Worm (Caenorhabditis elegans) whole organism, L1 larva: Measurements from ENCODE around the gene ugt-50.

Experiments
- C34B4.2 ChIP-seq: sonication (generic microtip); optimal IDR thresholded peaks from 2 replicates; lab custom pipeline; 2017; ENCODE audit warnings: mild to moderate bottlenecking, missing genetic modification characterization, missing compliant biosample characterization
- aha-1 ChIP-seq: fragments of 150-350 bp; optimal IDR thresholded peaks from 2 replicates; lab custom pipeline; 2014; ENCODE audit warnings: missing biosample characterization, missing genetic modification characterization
- alr-1 ChIP-seq: fragments of 200-800 bp; sonication (Bioruptor generic); optimal IDR thresholded peaks from 2 replicates; lab custom pipeline; 2018; ENCODE audit warnings: borderline replicate concordance, mild to moderate bottlenecking, missing genetic modification characterization, missing compliant biosample characterization
- aly-2 ChIP-seq: fragments of 150-350 bp; optimal IDR thresholded peaks from 2 replicates; lab custom pipeline; 2014; ENCODE audit warnings: missing biosample characterization, missing genetic modification characterization
- ama-1 ChIP-seq: fragments of 150-350 bp; optimal IDR thresholded peaks from 2 replicates; lab custom pipeline; 2014
- ceh-90 ChIP-seq: sonication (generic microtip); optimal IDR thresholded peaks from 2 replicates; lab custom pipeline; 2016; ENCODE audit warnings: missing genetic modification characterization, missing compliant biosample characterization
- dpl-1 ChIP-seq, 3 experiments: fragments of 150-350 bp in 2 of 3; sonication (generic microtip) in 1 of 3; optimal IDR thresholded peaks; 2 replicates each; lab custom pipeline; 2014 to 2017; ENCODE audit warnings: missing biosample characterization in 3 of 3, missing genetic modification characterization in 3 of 3, missing genetic modification reagents in 3 of 3
- dsc-1 ChIP-seq: sonication (generic microtip); optimal IDR thresholded peaks from 2 replicates; lab custom pipeline; 2016; ENCODE audit warnings: mild to moderate bottlenecking, missing genetic modification characterization, missing compliant biosample characterization
- efl-3 ChIP-seq: fragments of 200-800 bp; sonication (Bioruptor generic); optimal IDR thresholded peaks from 2 replicates; lab custom pipeline; 2018; ENCODE audit warnings: mild to moderate bottlenecking, missing genetic modification characterization, missing compliant biosample characterization
- egl-13 ChIP-seq: sonication (generic microtip); optimal IDR thresholded peaks from 2 replicates; lab custom pipeline; 2016; ENCODE audit warnings: missing genotype, missing genetic modification reagents, missing genetic modification characterization, missing compliant biosample characterization
- elt-2 ChIP-seq: sonication (generic microtip); optimal IDR thresholded peaks from 2 replicates; lab custom pipeline; 2016; ENCODE audit warnings: missing genetic modification characterization, mild to moderate bottlenecking, inconsistent platforms, missing compliant biosample characterization, missing genetic modification reagents
- elt-3 ChIP-seq, 6 experiments: fragments of 150-350 bp in 1 of 6; sonication (generic microtip); optimal IDR thresholded peaks; 2 replicates each; lab custom pipeline; 2017 to 2018; ENCODE audit warnings: missing biosample characterization in 6 of 6, missing genetic modification characterization in 6 of 6, inconsistent platforms in 1 of 6
- ets-5 ChIP-seq: fragments of 200-800 bp; sonication (Bioruptor generic); IDR thresholded peaks from 2 replicates; pipeline ENCODE4 v1.3.6; 2022; ENCODE audit warnings: missing genetic modification characterization, missing compliant biosample characterization
- fkh-10 ChIP-seq: sonication (generic microtip); optimal IDR thresholded peaks from 2 replicates; lab custom pipeline; 2017; ENCODE audit warnings: missing biosample characterization, missing genetic modification reagents, missing genetic modification characterization
- fkh-8 ChIP-seq: sonication (generic microtip); optimal IDR thresholded peaks from 2 replicates; lab custom pipeline; 2016; ENCODE audit warnings: mild to moderate bottlenecking, missing genetic modification characterization, missing compliant biosample characterization
- fos-1 ChIP-seq: fragments of 150-350 bp; optimal IDR thresholded peaks from 2 replicates; lab custom pipeline; 2014; ENCODE audit warnings: missing biosample characterization, missing genetic modification characterization
- hlh-17 ChIP-seq: fragments of 200-800 bp; sonication (Bioruptor generic); optimal IDR thresholded peaks from 2 replicates; lab custom pipeline; 2018; ENCODE audit warnings: missing genetic modification characterization, mild to moderate bottlenecking, missing compliant biosample characterization, moderate library complexity, borderline replicate concordance
- irx-1 ChIP-seq: sonication (generic microtip); optimal IDR thresholded peaks from 2 replicates; lab custom pipeline; 2016; ENCODE audit warnings: missing genetic modification characterization, missing compliant biosample characterization
- jun-1 ChIP-seq: fragments of 150-350 bp; optimal IDR thresholded peaks from 2 replicates; lab custom pipeline; 2014; ENCODE audit warnings: missing biosample characterization, missing genetic modification reagents, missing genetic modification characterization
- lin-14 ChIP-seq: fragments of 200-800 bp; sonication (Bioruptor generic); optimal IDR thresholded peaks from 2 replicates; lab custom pipeline; 2018; ENCODE audit warnings: mild to moderate bottlenecking, missing genetic modification characterization, moderate library complexity, missing compliant biosample characterization
- lin-15B ChIP-seq: fragments of 150-350 bp; sonication (generic microtip); optimal IDR thresholded peaks from 3 replicates; lab custom pipeline; 2014; ENCODE audit warnings: missing biosample characterization, missing genetic modification characterization
- lin-35 ChIP-seq, 2 experiments: fragments of 150-350 bp; optimal IDR thresholded peaks; 2 replicates each; lab custom pipeline; 2014; ENCODE audit warnings: missing biosample characterization in 2 of 2, missing genetic modification characterization in 2 of 2, missing genetic modification reagents in 2 of 2
- lin-39 ChIP-seq: fragments of 150-350 bp; optimal IDR thresholded peaks from 2 replicates; lab custom pipeline; 2014; ENCODE audit warnings: missing biosample characterization, missing genetic modification reagents, missing genetic modification characterization
- lsy-2 ChIP-seq, 2 experiments: fragments of 150-350 bp; optimal IDR thresholded peaks; 2 replicates each; lab custom pipeline; 2014; ENCODE audit warnings: missing biosample characterization in 2 of 2, missing genetic modification characterization in 2 of 2
- mdl-1 ChIP-seq, 2 experiments: fragments of 150-350 bp; optimal IDR thresholded peaks; 2 replicates each; lab custom pipeline; 2014 to 2017; ENCODE audit warnings: missing biosample characterization in 2 of 2, missing genetic modification characterization in 2 of 2, inconsistent platforms in 1 of 2
- mep-1 ChIP-seq: fragments of 150-350 bp; optimal IDR thresholded peaks from 2 replicates; lab custom pipeline; 2014; ENCODE audit warnings: missing biosample characterization, missing genetic modification characterization
- nhr-11 ChIP-seq: fragments of 150-350 bp; optimal IDR thresholded peaks from 2 replicates; lab custom pipeline; 2014; ENCODE audit warnings: missing biosample characterization, missing genetic modification characterization
- nhr-20 ChIP-seq: sonication (generic microtip); optimal IDR thresholded peaks from 2 replicates; lab custom pipeline; 2016; ENCODE audit warnings: mild to moderate bottlenecking, missing genetic modification characterization, missing compliant biosample characterization
- nhr-28 ChIP-seq: fragments of 150-350 bp; optimal IDR thresholded peaks from 2 replicates; lab custom pipeline; 2014; ENCODE audit warnings: missing biosample characterization, missing genetic modification characterization
- nhr-47 ChIP-seq: sonication (generic microtip); optimal IDR thresholded peaks from 2 replicates; lab custom pipeline; 2016; ENCODE audit warnings: mild to moderate bottlenecking, missing genetic modification characterization, moderate library complexity, missing compliant biosample characterization
- nhr-71 ChIP-seq: sonication (generic microtip); optimal IDR thresholded peaks from 2 replicates; lab custom pipeline; 2016; ENCODE audit warnings: mild to moderate bottlenecking, missing genetic modification characterization, moderate library complexity, missing compliant biosample characterization
- nhr-84 ChIP-seq: sonication (generic microtip); optimal IDR thresholded peaks from 2 replicates; lab custom pipeline; 2017; ENCODE audit warnings: missing biosample characterization, missing genetic modification characterization
- nhr-85 ChIP-seq: sonication (generic microtip); peaks from one replicate; lab custom pipeline; 2016; ENCODE audit warnings: missing genetic modification characterization, inconsistent platforms, missing compliant biosample characterization
- nhr-90 ChIP-seq: sonication (generic microtip); optimal IDR thresholded peaks from 2 replicates; lab custom pipeline; 2016; ENCODE audit warnings: mild to moderate bottlenecking, missing genetic modification characterization, missing compliant biosample characterization; ENCODE audit not compliant: poor library complexity
- pax-3 ChIP-seq: fragments of 200-800 bp; sonication (Bioruptor generic); optimal IDR thresholded peaks from 2 replicates; lab custom pipeline; 2018; ENCODE audit warnings: mild to moderate bottlenecking, missing genetic modification characterization, moderate library complexity, missing compliant biosample characterization
- pqm-1 ChIP-seq: sonication (generic microtip); optimal IDR thresholded peaks from 3 replicates; lab custom pipeline; 2017; ENCODE audit warnings: missing biosample characterization, missing genetic modification characterization
- skn-1 ChIP-seq: fragments of 150-350 bp; optimal IDR thresholded peaks from 2 replicates; lab custom pipeline; 2014; ENCODE audit warnings: missing biosample characterization, missing genetic modification characterization
- snpc-4 ChIP-seq: fragments of 150-350 bp; optimal IDR thresholded peaks from 2 replicates; lab custom pipeline; 2014; ENCODE audit warnings: missing biosample characterization, missing genetic modification characterization
- snu-23 ChIP-seq: sonication (generic microtip); optimal IDR thresholded peaks from 2 replicates; lab custom pipeline; 2016; ENCODE audit warnings: missing genetic modification characterization, missing compliant biosample characterization
- sox-4 ChIP-seq: sonication (generic microtip); optimal IDR thresholded peaks from 2 replicates; lab custom pipeline; 2016; ENCODE audit warnings: missing genetic modification characterization, missing compliant biosample characterization
- sptf-1 ChIP-seq: fragments of 150-350 bp; optimal IDR thresholded peaks from 2 replicates; lab custom pipeline; 2014; ENCODE audit warnings: missing biosample characterization, missing genetic modification characterization
- swsn-7 ChIP-seq: sonication (generic microtip); optimal IDR thresholded peaks from 2 replicates; lab custom pipeline; 2016; ENCODE audit warnings: missing genetic modification characterization, missing compliant biosample characterization
- tbx-2 ChIP-seq: sonication (generic microtip); optimal IDR thresholded peaks from 2 replicates; lab custom pipeline; 2016; ENCODE audit warnings: missing genetic modification characterization, missing compliant biosample characterization
- unc-30 ChIP-seq: sonication (generic microtip); optimal IDR thresholded peaks from 2 replicates; lab custom pipeline; 2017; ENCODE audit warnings: missing biosample characterization, missing genetic modification characterization
- unc-62 ChIP-seq: fragments of 150-350 bp; optimal IDR thresholded peaks from 2 replicates; lab custom pipeline; 2014; ENCODE audit warnings: missing biosample characterization, missing genetic modification reagents, missing genetic modification characterization
- vab-15 ChIP-seq: sonication (generic microtip); optimal IDR thresholded peaks from 2 replicates; lab custom pipeline; 2017; ENCODE audit warnings: missing genotype, mild to moderate bottlenecking, missing genetic modification characterization, missing compliant biosample characterization
- zag-1 ChIP-seq: fragments of 150-350 bp; optimal IDR thresholded peaks from 2 replicates; lab custom pipeline; 2014; ENCODE audit warnings: missing biosample characterization, missing genetic modification characterization
- zip-4 ChIP-seq: fragments of 200-800 bp; sonication (Bioruptor generic); optimal IDR thresholded peaks from 2 replicates; lab custom pipeline; 2018; ENCODE audit warnings: mild to moderate bottlenecking, missing genetic modification characterization, moderate library complexity, missing compliant biosample characterization

The ugt-50 gene

ce11 chrX:12691740-12692383, 489 bp downstream of the ugt-50 start (continued):
- TF ChIP-seq dpl-1 (GFP tag; optimal IDR thresholded peaks at IDR 0.05; lab: Kevin White, UChicago) (no peak), nhr-11 (tag; lab: Kevin White, UChicago) (no peak), nhr-28 (tag; lab: Kevin White, UChicago) (no peak), zag-1 (tag; lab: Kevin White, UChicago) (no peak), fos-1 (tag; lab: Kevin White, UChicago) (no peak), elt-3 (tag; optimal IDR thresholded peaks at IDR 0.05; lab: Kevin White, UChicago) (no peak), ama-1 (lab: Kevin White, UChicago) (peak; percentile 8), efl-3 (GFP tag; lab: Kevin White, UChicago) (no peak), fkh-10 (GFP tag; lab: Kevin White, UChicago) (peak; percentile 63), aha-1 (no peak), jun-1 (tag; lab: Kevin White, UChicago) (no peak), fkh-8 (tag; lab: Kevin White, UChicago) (peak; percentile 13), pqm-1 (tag; lab: Kevin White, UChicago) (no peak), aly-2 (tag; lab: Kevin White, UChicago) (no peak), mdl-1 (tag; optimal IDR thresholded peaks at IDR 0.05; lab: Kevin White, UChicago) (no peak), sox-4 (tag; lab: Kevin White, UChicago) (no peak), skn-1 (tag; lab: Kevin White, UChicago) (no peak), irx-1 (tag; lab: Kevin White, UChicago) (no peak), mep-1 (tag; lab: Kevin White, UChicago) (no peak), snu-23 (GFP tag; lab: Kevin White, UChicago) (no peak), alr-1 (tag; lab: Kevin White, UChicago) (no peak), zip-4 (GFP tag; lab: Kevin White, UChicago) (no peak), lin-39 (tag; lab: Kevin White, UChicago) (no peak), C34B4.2 (no peak), nhr-90 (tag; lab: Kevin White, UChicago) (no peak), lin-15B (tag; lab: Kevin White, UChicago) (no peak), dsc-1 (tag; lab: Kevin White, UChicago) (no peak), unc-62 (GFP tag; lab: Kevin White, UChicago) (no peak), nhr-84 (tag; lab: Kevin White, UChicago) (no peak), lin-35 (GFP tag; optimal IDR thresholded peaks at IDR 0.05; lab: Kevin White, UChicago) (no peak)

DNA sequence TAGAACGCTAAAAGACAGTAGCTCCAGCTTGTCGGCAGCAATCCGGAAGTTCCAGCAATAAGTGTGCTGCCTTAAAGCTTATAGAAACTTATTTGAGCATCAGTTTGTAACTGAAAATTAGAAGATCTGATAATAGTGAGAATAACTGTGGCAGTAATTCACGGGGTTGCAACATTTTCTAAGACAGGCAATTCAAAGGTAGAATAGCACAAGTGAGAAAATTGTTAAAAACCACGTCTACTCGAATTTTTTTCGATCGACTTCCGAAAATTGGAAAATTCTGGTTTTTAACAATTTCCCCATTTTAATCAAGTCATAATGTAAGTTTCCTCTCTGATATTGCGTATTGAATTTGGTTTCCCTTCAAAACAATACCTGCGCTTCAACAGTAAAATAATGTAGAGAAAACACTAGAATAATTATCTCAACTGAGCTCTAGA, 1.8 kb downstream of the ugt-50 start:
- TF ChIP-seq aly-2 (tag; lab: Kevin White, UChicago), result no peak
- no peak for TF ChIP-seq vab-15 (tag; lab: Kevin White, UChicago)
- TF ChIP-seq skn-1 (tag; lab: Kevin White, UChicago), result no peak
- peak; percentile 6 for TF ChIP-seq nhr-71
- peak; percentile 21 for TF ChIP-seq nhr-47 (tag; lab: Kevin White, UChicago)
- peak; percentile 5 for TF ChIP-seq swsn-7 (tag; lab: Kevin White, UChicago)

ce11 chrX:12700456-12700855, 9.1 kb downstream of the ugt-50 start, which contains the start of gene nhr-26:
nhr-26 (minus strand) TSS chrX:12700465.
- TF ChIP-seq tbx-2 (tag; lab: Kevin White, UChicago) (no peak), nhr-47 (tag; lab: Kevin White, UChicago) (peak; percentile 32), lsy-2 (tag; optimal IDR thresholded peaks at IDR 0.05; lab: Kevin White, UChicago) (no peak), elt-2 (tag; lab: Kevin White, UChicago) (no peak), egl-13 (tag; lab: Kevin White, UChicago) (peak; percentile 33), sptf-1 (no peak), nhr-85 (tag; lab: Kevin White, UChicago) (no peak), pqm-1 (tag; lab: Kevin White, UChicago) (no peak), lin-39 (tag; lab: Kevin White, UChicago) (no peak), snpc-4 (tag; lab: Kevin White, UChicago) (no peak), nhr-71 (peak; percentile 43), pax-3 (peak; percentile 30), nhr-20 (tag; lab: Kevin White, UChicago) (no peak), mep-1 (tag; lab: Kevin White, UChicago) (no peak), ets-5 (no peak), fkh-8 (tag; lab: Kevin White, UChicago) (peak; percentile 58), lin-14 (GFP tag; lab: Kevin White, UChicago) (no peak), ceh-90 (tag; lab: Kevin White, UChicago) (no peak), zag-1 (tag; lab: Kevin White, UChicago) (no peak), sox-4 (tag; lab: Kevin White, UChicago) (no peak), hlh-17 (GFP tag; lab: Kevin White, UChicago) (no peak), dsc-1 (tag; lab: Kevin White, UChicago) (peak; percentile 92), unc-30 (tag; lab: Kevin White, UChicago) (no peak)
